Worm (Caenorhabditis elegans): ENCODE results near the gene C02F5.12.

The C02F5.12 gene

DNA sequence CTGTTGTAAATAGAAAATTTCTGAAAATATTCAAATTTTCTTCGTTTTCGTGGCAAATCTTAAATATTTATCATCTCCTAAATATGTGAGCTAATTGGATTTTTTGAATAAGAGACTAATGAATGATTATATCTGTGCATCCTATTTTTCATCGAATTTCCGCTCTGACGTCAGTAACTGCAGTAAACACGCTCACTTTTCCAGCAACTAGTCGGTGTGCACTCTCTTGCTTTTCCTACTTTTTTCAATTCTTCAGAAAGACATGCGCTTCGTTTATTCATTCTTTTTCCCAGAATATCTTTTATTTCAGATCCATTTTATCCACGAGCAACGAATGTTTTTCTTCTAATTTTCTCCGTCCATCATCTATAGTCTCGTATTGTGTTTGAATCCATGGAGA, 13.3 kb downstream of the C02F5.12 start (continued):
- TF ChIP-seq nhr-77 (tag; optimal IDR thresholded peaks at IDR 0.05): no peak
- TF ChIP-seq hlh-4 (tag; optimal IDR thresholded peaks at IDR 0.05): no peak
- no peak for TF ChIP-seq ces-1 (GFP tag; optimal IDR thresholded peaks at IDR 0.05)
- TF ChIP-seq fkh-10 (GFP tag; optimal IDR thresholded peaks at IDR 0.05): no peak
- no peak for TF ChIP-seq efl-1 (optimal IDR thresholded peaks at IDR 0.05)
- TF ChIP-seq efl-1 (GFP tag; optimal IDR thresholded peaks at IDR 0.05 in 1 of 2): no peak
- TF ChIP-seq ceh-82 (tag; optimal IDR thresholded peaks at IDR 0.05): no peak
- TF ChIP-seq sptf-1 (tag; optimal IDR thresholded peaks at IDR 0.05): no peak
- no peak for TF ChIP-seq F16B12.6 (tag; optimal IDR thresholded peaks at IDR 0.05)
- TF ChIP-seq grh-1 (GFP tag; IDR thresholded peaks at IDR 0.05): no peak
- TF ChIP-seq hpl-2 (GFP tag; optimal IDR thresholded peaks at IDR 0.05): no peak
- TF ChIP-seq ztf-4 (tag; optimal IDR thresholded peaks at IDR 0.05): peak; percentile 45
- TF ChIP-seq lsy-2 (tag; optimal IDR thresholded peaks at IDR 0.05): no peak
- TF ChIP-seq tbx-2 (tag; optimal IDR thresholded peaks at IDR 0.05): no peak

DNA sequence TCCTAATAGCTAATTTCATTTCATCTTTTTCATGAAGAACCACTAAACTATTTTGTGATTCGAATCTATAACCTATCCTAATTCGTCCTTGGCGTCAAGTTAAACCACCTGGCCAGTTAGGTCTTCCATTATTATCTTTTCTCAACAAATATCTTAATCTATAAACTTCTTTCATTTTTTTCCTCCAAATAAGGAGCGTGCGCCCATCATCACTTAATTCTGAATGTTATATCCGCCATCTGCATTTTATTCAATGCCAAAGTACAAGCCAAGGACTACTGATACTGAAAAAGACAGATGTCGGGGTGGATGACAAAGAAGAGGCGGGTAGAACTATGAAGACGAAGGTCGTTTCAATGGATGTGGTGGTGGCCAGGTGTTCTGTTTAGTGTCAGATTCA, 13.9 kb downstream of the C02F5.12 start:
- TF ChIP-seq lin-13 (GFP tag; optimal IDR thresholded peaks at IDR 0.05) (peak; percentile 11), efl-1 (optimal IDR thresholded peaks at IDR 0.05) (no peak), efl-1 (GFP tag; optimal IDR thresholded peaks at IDR 0.05 in 1 of 2) (peak in 1 of 2 experiments; percentile 0), elt-3 (tag; optimal IDR thresholded peaks at IDR 0.05) (peak in 1 of 6 experiments; percentile 39), lsy-2 (tag; optimal IDR thresholded peaks at IDR 0.05) (peak in 1 of 2 experiments; percentile 18), nhr-71 (tag; optimal IDR thresholded peaks at IDR 0.05) (peak; percentile 16), lin-14 (GFP tag; optimal IDR thresholded peaks at IDR 0.05) (peak; percentile 63), dpl-1 (GFP tag; optimal IDR thresholded peaks at IDR 0.05) (no peak), snu-23 (GFP tag; optimal IDR thresholded peaks at IDR 0.05) (peak; percentile 6), mep-1 (tag; optimal IDR thresholded peaks at IDR 0.05) (peak; percentile 56), ces-1 (GFP tag; optimal IDR thresholded peaks at IDR 0.05) (no peak), blmp-1 (tag; optimal IDR thresholded peaks at IDR 0.05) (peak; percentile 36), nhr-85 (tag) (peak; percentile 79), hlh-17 (GFP tag; optimal IDR thresholded peaks at IDR 0.05; ENCODE audit: borderline replicate concordance) (no peak)

ce11 chrIII:8227511-8227910, 15.3 kb downstream of the C02F5.12 start, which contains the start of gene fbxl-1:
Gene fbxl-1, plus strand, starts transcription at chrIII:8227830.
- TF ChIP-seq ceh-90 (tag; optimal IDR thresholded peaks at IDR 0.05) (no peak), irx-1 (tag; optimal IDR thresholded peaks at IDR 0.05) (peak; percentile 29), lin-35 (GFP tag; optimal IDR thresholded peaks at IDR 0.05) (peak; percentile 63 to 82), fkh-10 (GFP tag; optimal IDR thresholded peaks at IDR 0.05) (peak; percentile 21), snpc-4 (tag; optimal IDR thresholded peaks at IDR 0.05) (peak; percentile 6), nhr-76 (tag; optimal IDR thresholded peaks at IDR 0.05) (no peak), skn-1 (tag; optimal IDR thresholded peaks at IDR 0.05) (peak; percentile 65), aha-1 (tag; optimal IDR thresholded peaks at IDR 0.05) (no peak), lin-39 (tag; optimal IDR thresholded peaks at IDR 0.05) (no peak), ztf-4 (tag; optimal IDR thresholded peaks at IDR 0.05) (peak; percentile 60), lsy-2 (tag; optimal IDR thresholded peaks at IDR 0.05) (peak; percentile 75 to 88), zag-1 (tag; optimal IDR thresholded peaks at IDR 0.05) (no peak), hlh-17 (GFP tag; optimal IDR thresholded peaks at IDR 0.05; ENCODE audit: borderline replicate concordance) (no peak), fos-1 (tag; optimal IDR thresholded peaks at IDR 0.05) (peak; percentile 43), jun-1 (tag; optimal IDR thresholded peaks at IDR 0.05) (peak; percentile 47), nhr-11 (tag; optimal IDR thresholded peaks at IDR 0.05) (no peak), efl-3 (GFP tag; optimal IDR thresholded peaks at IDR 0.05) (no peak), fkh-8 (tag; optimal IDR thresholded peaks at IDR 0.05) (peak; percentile 96), unc-30 (tag; optimal IDR thresholded peaks at IDR 0.05) (no peak), aly-2 (tag; optimal IDR thresholded peaks at IDR 0.05) (no peak), lin-14 (GFP tag; optimal IDR thresholded peaks at IDR 0.05) (peak; percentile 99), efl-1 (optimal IDR thresholded peaks at IDR 0.05) (peak; percentile 68 to 70), efl-1 (GFP tag; optimal IDR thresholded peaks at IDR 0.05 in 1 of 2) (peak; percentile 48 to 97), lin-13 (GFP tag; optimal IDR thresholded peaks at IDR 0.05) (peak; percentile 65), nhr-77 (tag; optimal IDR thresholded peaks at IDR 0.05) (peak; percentile 71), dsc-1 (tag; optimal IDR thresholded peaks at IDR 0.05) (peak; percentile 80), ets-5 (GFP tag; IDR thresholded peaks at IDR 0.05) (no peak), lin-15B (tag; optimal IDR thresholded peaks at IDR 0.05) (no peak), egl-13 (tag; optimal IDR thresholded peaks at IDR 0.05) (peak; percentile 76), blmp-1 (tag; optimal IDR thresholded peaks at IDR 0.05) (peak; percentile 55), rnt-1 (tag; optimal IDR thresholded peaks at IDR 0.05) (peak; percentile 82), xbp-1 (tag; optimal IDR thresholded peaks at IDR 0.05) (peak; percentile 73), pax-3 (tag; optimal IDR thresholded peaks at IDR 0.05) (peak; percentile 64), hpl-2 (GFP tag; optimal IDR thresholded peaks at IDR 0.05) (no peak), unc-98 (GFP tag; IDR thresholded peaks at IDR 0.05) (no peak), nhr-20 (tag; optimal IDR thresholded peaks at IDR 0.05) (peak; percentile 88)
